Worm (Caenorhabditis elegans): ENCODE results near the gene deg-3.

Gene deg-3

ce11 chrV:11373918-11374317 lies 41.0 kb downstream of the deg-3 start:
- TF ChIP-seq elt-1 (tag; optimal IDR thresholded peaks at IDR 0.05) (no peak), ZK546.5 (tag; optimal IDR thresholded peaks at IDR 0.05) (no peak), mbf-1 (tag; optimal IDR thresholded peaks at IDR 0.05) (no peak)

ce11 chrV:11372284-11372878 lies 42.6 kb downstream of the deg-3 start:
- TF ChIP-seq nhr-77 (tag; optimal IDR thresholded peaks at IDR 0.05), result no peak
- no peak for TF ChIP-seq mab-5 (tag; optimal IDR thresholded peaks at IDR 0.05)
- no peak for TF ChIP-seq nhr-6 (tag; optimal IDR thresholded peaks at IDR 0.05)
- TF ChIP-seq crh-2 (tag; optimal IDR thresholded peaks at IDR 0.05), result no peak
- no peak for TF ChIP-seq lin-13 (GFP tag; optimal IDR thresholded peaks at IDR 0.05)
- no peak for TF ChIP-seq ceh-16 (tag; optimal IDR thresholded peaks at IDR 0.05)
- no peak for TF ChIP-seq unc-62 (GFP tag; optimal IDR thresholded peaks at IDR 0.05)
- TF ChIP-seq blmp-1 (tag; optimal IDR thresholded peaks at IDR 0.05; ENCODE audit: insufficient read depth), result no peak
- no peak for TF ChIP-seq sma-3 (GFP tag; optimal IDR thresholded peaks at IDR 0.05)
- TF ChIP-seq lin-11 (tag; optimal IDR thresholded peaks at IDR 0.05), result no peak
- no peak for TF ChIP-seq nhr-129 (tag; optimal IDR thresholded peaks at IDR 0.05)
- TF ChIP-seq ama-1 (optimal IDR thresholded peaks at IDR 0.05), result no peak
- no peak for TF ChIP-seq nhr-12 (tag; optimal IDR thresholded peaks at IDR 0.05)

- TF ChIP-seq aly-2 (tag; optimal IDR thresholded peaks at IDR 0.05) (no peak), F13H6.1 (tag; optimal IDR thresholded peaks at IDR 0.05) (no peak), egl-27 (tag; optimal IDR thresholded peaks at IDR 0.05) (no peak)
These were observed 48.8 kb downstream of the deg-3 start, which contains the start of gene dop-5 for ce11 chrV:11366129-11366528. Gene dop-5 (minus strand): TSS chrV:11366229.

- TF ChIP-seq Y55F3AM.14 (GFP tag; optimal IDR thresholded peaks at IDR 0.05), result no peak
- no peak for TF ChIP-seq nhr-10 (tag; optimal IDR thresholded peaks at IDR 0.05)
- no peak for TF ChIP-seq gmeb-1 (tag; optimal IDR thresholded peaks at IDR 0.05)
- no peak for TF ChIP-seq nhr-25 (tag; optimal IDR thresholded peaks at IDR 0.05)
- TF ChIP-seq C34F6.9 (tag; optimal IDR thresholded peaks at IDR 0.05), result no peak
These were observed 51.4 kb downstream of the deg-3 start for ce11 chrV:11363575-11363974.
